Worm (Caenorhabditis elegans) whole organism, L1 larva: Measurements from ENCODE around the gene H34I24.1.
A peak's percentile ranks its signal among the peaks of the same experiment; 100 is the strongest.

Experiments used
- C34B4.2 ChIP-seq: sonication (generic microtip); optimal IDR thresholded peaks from 2 replicates; lab custom pipeline; 2017; ENCODE audit warnings: mild to moderate bottlenecking, missing genetic modification characterization, missing compliant biosample characterization
- aha-1 ChIP-seq: fragments of 150-350 bp; optimal IDR thresholded peaks from 2 replicates; lab custom pipeline; 2014; ENCODE audit warnings: missing biosample characterization, missing genetic modification characterization
- ces-1 ChIP-seq: fragments of 150-350 bp; optimal IDR thresholded peaks from 2 replicates; lab custom pipeline; 2014; ENCODE audit warnings: missing biosample characterization, missing genetic modification reagents, missing genetic modification characterization
- efl-3 ChIP-seq: fragments of 200-800 bp; sonication (Bioruptor generic); optimal IDR thresholded peaks from 2 replicates; lab custom pipeline; 2018; ENCODE audit warnings: mild to moderate bottlenecking, missing genetic modification characterization, missing compliant biosample characterization
- egl-13 ChIP-seq: sonication (generic microtip); optimal IDR thresholded peaks from 2 replicates; lab custom pipeline; 2016; ENCODE audit warnings: missing genotype, missing genetic modification reagents, missing genetic modification characterization, missing compliant biosample characterization
- egl-27 ChIP-seq, 2 experiments: fragments of 150-350 bp in 1 of 2; sonication (generic microtip); optimal IDR thresholded peaks; 3 replicates each; lab custom pipeline; 2017 to 2018; ENCODE audit warnings: missing biosample characterization in 2 of 2, missing genetic modification characterization in 2 of 2, missing genetic modification reagents in 2 of 2
- elt-3 ChIP-seq, 6 experiments: fragments of 150-350 bp in 1 of 6; sonication (generic microtip); optimal IDR thresholded peaks; 2 replicates each; lab custom pipeline; 2017 to 2018; ENCODE audit warnings: missing biosample characterization in 6 of 6, missing genetic modification characterization in 6 of 6, inconsistent platforms in 1 of 6
- ets-5 ChIP-seq: fragments of 200-800 bp; sonication (Bioruptor generic); IDR thresholded peaks from 2 replicates; pipeline ENCODE4 v1.3.6; 2022; ENCODE audit warnings: missing genetic modification characterization, missing compliant biosample characterization
- fkh-8 ChIP-seq: sonication (generic microtip); optimal IDR thresholded peaks from 2 replicates; lab custom pipeline; 2016; ENCODE audit warnings: mild to moderate bottlenecking, missing genetic modification characterization, missing compliant biosample characterization
- grh-1 ChIP-seq: fragments of 200-800 bp; sonication (Bioruptor generic); IDR thresholded peaks from 2 replicates; pipeline ENCODE4 v1.3.6; 2022; ENCODE audit warnings: missing genetic modification reagents, missing genetic modification characterization, missing compliant biosample characterization
- hpl-2 ChIP-seq: fragments of 150-350 bp; optimal IDR thresholded peaks from 2 replicates; lab custom pipeline; 2014; ENCODE audit warnings: missing biosample characterization, missing genetic modification reagents, missing genetic modification characterization
- irx-1 ChIP-seq: sonication (generic microtip); optimal IDR thresholded peaks from 2 replicates; lab custom pipeline; 2016; ENCODE audit warnings: missing genetic modification characterization, missing compliant biosample characterization
- jun-1 ChIP-seq: fragments of 150-350 bp; optimal IDR thresholded peaks from 2 replicates; lab custom pipeline; 2014; ENCODE audit warnings: missing biosample characterization, missing genetic modification reagents, missing genetic modification characterization
- lin-14 ChIP-seq: fragments of 200-800 bp; sonication (Bioruptor generic); optimal IDR thresholded peaks from 2 replicates; lab custom pipeline; 2018; ENCODE audit warnings: mild to moderate bottlenecking, missing genetic modification characterization, moderate library complexity, missing compliant biosample characterization
- lin-35 ChIP-seq, 2 experiments: fragments of 150-350 bp; optimal IDR thresholded peaks; 2 replicates each; lab custom pipeline; 2014; ENCODE audit warnings: missing biosample characterization in 2 of 2, missing genetic modification characterization in 2 of 2, missing genetic modification reagents in 2 of 2
- lir-3 ChIP-seq: sonication (generic microtip); optimal IDR thresholded peaks from 2 replicates; lab custom pipeline; 2016; ENCODE audit warnings: mild to moderate bottlenecking, missing genetic modification characterization, moderate library complexity, missing compliant biosample characterization; ENCODE audit not compliant: poor library complexity
- mab-9 ChIP-seq: fragments of 200-800 bp; sonication (Bioruptor generic); IDR thresholded peaks from 2 replicates; pipeline ENCODE4 v1.3.6; 2022; ENCODE audit warnings: missing genetic modification reagents, missing genetic modification characterization, missing compliant biosample characterization
- mdl-1 ChIP-seq, 2 experiments: fragments of 150-350 bp; optimal IDR thresholded peaks; 2 replicates each; lab custom pipeline; 2014 to 2017; ENCODE audit warnings: missing biosample characterization in 2 of 2, missing genetic modification characterization in 2 of 2, inconsistent platforms in 1 of 2
- mep-1 ChIP-seq: fragments of 150-350 bp; optimal IDR thresholded peaks from 2 replicates; lab custom pipeline; 2014; ENCODE audit warnings: missing biosample characterization, missing genetic modification characterization
- nhr-11 ChIP-seq: fragments of 150-350 bp; optimal IDR thresholded peaks from 2 replicates; lab custom pipeline; 2014; ENCODE audit warnings: missing biosample characterization, missing genetic modification characterization
- nhr-20 ChIP-seq: sonication (generic microtip); optimal IDR thresholded peaks from 2 replicates; lab custom pipeline; 2016; ENCODE audit warnings: mild to moderate bottlenecking, missing genetic modification characterization, missing compliant biosample characterization
- nhr-76 ChIP-seq: sonication (generic microtip); optimal IDR thresholded peaks from 2 replicates; lab custom pipeline; 2017; ENCODE audit warnings: missing biosample characterization, missing genetic modification characterization
- pag-3 ChIP-seq: sonication (generic microtip); optimal IDR thresholded peaks from 2 replicates; lab custom pipeline; 2017; ENCODE audit warnings: missing genetic modification characterization, mild to moderate bottlenecking, missing compliant biosample characterization, antibody characterized with exemption, borderline replicate concordance; ENCODE audit not compliant: insufficient read depth
- pqm-1 ChIP-seq: sonication (generic microtip); optimal IDR thresholded peaks from 3 replicates; lab custom pipeline; 2017; ENCODE audit warnings: missing biosample characterization, missing genetic modification characterization
- rnt-1 ChIP-seq: sonication (generic microtip); optimal IDR thresholded peaks from 2 replicates; lab custom pipeline; 2016; ENCODE audit warnings: mild to moderate bottlenecking, missing genetic modification characterization, moderate library complexity, missing compliant biosample characterization
- skn-1 ChIP-seq: fragments of 150-350 bp; optimal IDR thresholded peaks from 2 replicates; lab custom pipeline; 2014; ENCODE audit warnings: missing biosample characterization, missing genetic modification characterization
- swsn-7 ChIP-seq: sonication (generic microtip); optimal IDR thresholded peaks from 2 replicates; lab custom pipeline; 2016; ENCODE audit warnings: missing genetic modification characterization, missing compliant biosample characterization
- tlp-1 ChIP-seq: fragments of 150-350 bp; optimal IDR thresholded peaks from 2 replicates; lab custom pipeline; 2014; ENCODE audit warnings: missing biosample characterization, missing genetic modification characterization
- unc-86 ChIP-seq: sonication (generic microtip); optimal IDR thresholded peaks from 2 replicates; lab custom pipeline; 2016; ENCODE audit warnings: missing genetic modification characterization, missing compliant biosample characterization
- unc-98 ChIP-seq: fragments of 200-800 bp; sonication (Bioruptor generic); IDR thresholded peaks from 2 replicates; pipeline ENCODE4 v1.3.6; 2022; ENCODE audit warnings: missing genetic modification characterization, missing compliant biosample characterization
- zag-1 ChIP-seq: fragments of 150-350 bp; optimal IDR thresholded peaks from 2 replicates; lab custom pipeline; 2014; ENCODE audit warnings: missing biosample characterization, missing genetic modification characterization
- zip-4 ChIP-seq: fragments of 200-800 bp; sonication (Bioruptor generic); optimal IDR thresholded peaks from 2 replicates; lab custom pipeline; 2018; ENCODE audit warnings: mild to moderate bottlenecking, missing genetic modification characterization, moderate library complexity, missing compliant biosample characterization
- ztf-11 ChIP-seq, 2 experiments: sonication (generic microtip); optimal IDR thresholded peaks; 2 replicates each; lab custom pipeline; 2016 to 2017; ENCODE audit warnings: missing genetic modification characterization in 2 of 2, missing biosample characterization in 1 of 2, missing compliant biosample characterization in 1 of 2

The H34I24.1 gene

ce11 chrIII:2834363-2834762 lies 12.5 kb upstream of the H34I24.1 start, which contains the start of gene txdc-17:
Gene txdc-17, plus strand, starts transcription at chrIII:2834663.
- TF ChIP-seq elt-3 (tag; optimal IDR thresholded peaks at IDR 0.05; lab: Kevin White, UChicago), result no peak
- no peak for TF ChIP-seq ztf-11 (tag; optimal IDR thresholded peaks at IDR 0.05; lab: Kevin White, UChicago)
- no peak for TF ChIP-seq pag-3 (tag; lab: Kevin White, UChicago)
- no peak for TF ChIP-seq fkh-8 (tag; lab: Kevin White, UChicago)

DNA sequence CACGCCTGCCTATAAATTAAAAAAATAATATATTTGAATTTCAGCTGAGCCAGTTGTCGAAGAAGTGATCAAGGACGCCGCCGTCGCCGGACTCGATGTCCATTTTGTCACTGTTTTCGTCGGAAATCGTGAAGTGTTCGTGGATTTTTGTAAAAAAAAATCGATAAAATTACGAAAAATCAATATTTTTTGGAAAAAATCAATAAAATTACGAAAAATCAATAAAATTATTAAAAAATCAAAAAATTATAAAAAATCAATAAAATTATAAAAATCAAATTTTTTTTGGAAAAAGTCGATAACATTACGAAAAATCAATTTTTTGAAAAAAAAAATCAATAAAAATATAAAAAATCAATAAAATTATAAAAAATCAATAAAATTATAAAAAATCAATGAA lies 11.8 kb upstream of the H34I24.1 start:
- TF ChIP-seq pqm-1 (tag; lab: Kevin White, UChicago), result no peak
- no peak for TF ChIP-seq lin-35 (GFP tag; optimal IDR thresholded peaks at IDR 0.05; lab: Kevin White, UChicago)
- TF ChIP-seq pag-3 (tag; lab: Kevin White, UChicago), result no peak
- no peak for TF ChIP-seq mep-1 (tag; lab: Kevin White, UChicago)
- TF ChIP-seq egl-13 (tag; lab: Kevin White, UChicago), result no peak
- TF ChIP-seq C34B4.2 (tag; lab: Kevin White, UChicago), result no peak
- no peak for TF ChIP-seq unc-98 (GFP tag; lab: Robert Waterston, UW)
- TF ChIP-seq nhr-76 (tag; lab: Kevin White, UChicago), result no peak
- TF ChIP-seq mdl-1 (tag; optimal IDR thresholded peaks at IDR 0.05; lab: Kevin White, UChicago), result no peak
- no peak for TF ChIP-seq swsn-7 (tag; lab: Kevin White, UChicago)
- TF ChIP-seq aha-1 (tag; lab: Kevin White, UChicago), result no peak
- no peak for TF ChIP-seq tlp-1 (tag; lab: Kevin White, UChicago)
- no peak for TF ChIP-seq hpl-2 (GFP tag; lab: Kevin White, UChicago)
- TF ChIP-seq irx-1, result no peak
- TF ChIP-seq egl-27 (tag; optimal IDR thresholded peaks at IDR 0.05; lab: Kevin White, UChicago), result no peak
- no peak for TF ChIP-seq zag-1
- TF ChIP-seq jun-1 (tag; lab: Kevin White, UChicago), result no peak
- no peak for TF ChIP-seq efl-3 (GFP tag; lab: Kevin White, UChicago)
- TF ChIP-seq skn-1 (tag; lab: Kevin White, UChicago), result no peak
- no peak for TF ChIP-seq ces-1 (GFP tag; lab: Kevin White, UChicago)

ce11 chrIII:2836339-2836738 lies 10.5 kb upstream of the H34I24.1 start, which contains the start of gene josd-1:
Gene josd-1, plus strand, starts transcription at chrIII:2836639.
- no peak for TF ChIP-seq mab-9 (GFP tag; lab: Robert Waterston, UW)
- no peak for TF ChIP-seq nhr-11
- TF ChIP-seq aha-1 (tag; lab: Kevin White, UChicago), result no peak
- TF ChIP-seq pqm-1 (tag; lab: Kevin White, UChicago), result no peak
- no peak for TF ChIP-seq unc-86
- TF ChIP-seq ztf-11 (tag; optimal IDR thresholded peaks at IDR 0.05; lab: Kevin White, UChicago), result no peak
- no peak for TF ChIP-seq lin-14

- 0 out of 2 replicates have a peak, but pooled peaks have one; percentile 14 for TF ChIP-seq grh-1 (GFP tag; lab: Robert Waterston, UW)
Measured at ce11 chrIII:2836742-2837416, 10.0 kb upstream of the H34I24.1 start.

ce11 chrIII:2840877-2841540 lies 5.8 kb upstream of the H34I24.1 start, which contains the start of gene Y71H2AR.2:
Gene Y71H2AR.2, minus strand, starts transcription at chrIII:2840927.
- TF ChIP-seq nhr-20 (tag; lab: Kevin White, UChicago) (no peak), rnt-1 (tag; lab: Kevin White, UChicago) (no peak), zip-4 (GFP tag; lab: Kevin White, UChicago) (no peak), ets-5 (GFP tag; lab: Robert Waterston, UW) (no peak), lir-3 (tag; lab: Kevin White, UChicago) (no peak), mab-9 (GFP tag; lab: Robert Waterston, UW) (no peak)
